Worm (Caenorhabditis elegans): Measurements from ENCODE around the gene C31H1.2.

DNA sequence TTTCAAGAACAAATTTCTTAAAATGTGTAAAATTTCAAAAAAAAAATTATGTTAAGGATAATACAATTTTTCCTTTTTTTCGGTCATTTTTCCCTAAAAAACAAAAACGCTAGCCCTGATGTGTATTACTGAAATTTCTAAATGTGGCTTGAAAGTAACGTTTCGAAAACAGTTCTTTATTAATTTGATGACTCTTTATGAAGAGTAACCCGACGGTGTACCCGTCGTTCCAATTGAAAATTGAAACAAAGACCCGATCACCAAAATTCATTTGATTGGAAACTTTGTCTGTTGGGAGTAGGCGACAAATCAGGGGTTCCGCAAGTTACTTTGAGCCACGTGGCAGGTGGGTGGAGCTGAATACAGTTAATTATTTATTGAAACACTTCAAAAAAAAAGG lies 41.7 kb downstream of the C31H1.2 start:
- TF ChIP-seq aha-1 (tag; optimal IDR thresholded peaks at IDR 0.05) (no peak), skn-1 (tag; optimal IDR thresholded peaks at IDR 0.05) (no peak), fkh-10 (GFP tag; optimal IDR thresholded peaks at IDR 0.05) (no peak), efl-1 (optimal IDR thresholded peaks at IDR 0.05) (no peak), efl-1 (GFP tag; optimal IDR thresholded peaks at IDR 0.05 in 1 of 2) (no peak), mdl-1 (tag; optimal IDR thresholded peaks at IDR 0.05) (no peak), nhr-76 (tag; optimal IDR thresholded peaks at IDR 0.05) (no peak), lin-39 (tag; optimal IDR thresholded peaks at IDR 0.05) (no peak)
